Worm (Caenorhabditis elegans) whole organism, midembryonic: ENCODE data around the gene K12H6.2.

Experiments used
- T22C8.4 ChIP-seq: fragments of 200-800 bp; sonication (Bioruptor generic); IDR thresholded peaks from 2 replicates; pipeline ENCODE4 v1.3.6; 2022; ENCODE audit warnings: missing genetic modification characterization, missing compliant biosample characterization
- cog-1 ChIP-seq: sonication (generic microtip); optimal IDR thresholded peaks from 2 replicates; lab custom pipeline; 2016; ENCODE audit warnings: missing genetic modification characterization, missing compliant biosample characterization
- flt-1 ChIP-seq: fragments of 200-800 bp; sonication (Bioruptor generic); IDR thresholded peaks from 2 replicates; pipeline ENCODE4 v1.3.6; 2022; ENCODE audit warnings: missing genetic modification characterization, missing compliant biosample characterization
- klf-2 ChIP-seq: fragments of 200-800 bp; sonication (Bioruptor generic); conservative IDR thresholded peaks from 2 replicates; pipeline ENCODE4 v1.3.6; 2022; ENCODE audit warnings: missing genetic modification reagents, missing genetic modification characterization, missing compliant biosample characterization
- med-1 ChIP-seq: sonication (generic microtip); optimal IDR thresholded peaks from 2 replicates; lab custom pipeline; 2017; ENCODE audit warnings: missing genetic modification characterization, mild to moderate bottlenecking, missing compliant biosample characterization, antibody characterized with exemption, missing genetic modification reagents; ENCODE audit not compliant: insufficient read depth
- ref-1 ChIP-seq: fragments of 200-800 bp; sonication (Bioruptor generic); conservative IDR thresholded peaks from 2 replicates; pipeline ENCODE4 v1.3.6; 2022; ENCODE audit warnings: missing genetic modification reagents, missing genetic modification characterization, missing compliant biosample characterization
- tab-1 ChIP-seq: fragments of 200-800 bp; sonication (Bioruptor generic); IDR thresholded peaks from 2 replicates; pipeline ENCODE4 v1.3.6; 2022; ENCODE audit warnings: missing genetic modification characterization, missing compliant biosample characterization
- ztf-23 ChIP-seq: fragments of 200-800 bp; sonication (Bioruptor generic); IDR thresholded peaks from 2 replicates; pipeline ENCODE4 v1.3.6; 2022; ENCODE audit warnings: missing genetic modification reagents, missing genetic modification characterization, missing compliant biosample characterization
- ztf-29 ChIP-seq: fragments of 200-800 bp; sonication (Bioruptor generic); IDR thresholded peaks from 2 replicates; pipeline ENCODE4 v1.3.6; 2022; ENCODE audit warnings: missing genetic modification reagents, missing genetic modification characterization, missing compliant biosample characterization

The K12H6.2 gene

ce11 chrII:2832539-2832938 lies 17.2 kb upstream of the K12H6.2 start:
- no peak for TF ChIP-seq ztf-23 (GFP tag; lab: Robert Waterston, UW)
- TF ChIP-seq flt-1: no peak
- TF ChIP-seq tab-1 (GFP tag; lab: Robert Waterston, UW): no peak
- no peak for TF ChIP-seq T22C8.4
- TF ChIP-seq cog-1 (tag; lab: Kevin White, UChicago): no peak
- TF ChIP-seq med-1 (GFP tag; lab: Kevin White, UChicago): no peak
- no peak for TF ChIP-seq klf-2 (GFP tag; lab: Robert Waterston, UW)
- no peak for TF ChIP-seq ztf-29 (GFP tag; lab: Robert Waterston, UW)
- TF ChIP-seq ref-1 (GFP tag; lab: Robert Waterston, UW): no peak

- TF ChIP-seq ref-1 (GFP tag; lab: Robert Waterston, UW) (no peak), ztf-29 (GFP tag; lab: Robert Waterston, UW) (no peak), flt-1 (no peak), cog-1 (tag; lab: Kevin White, UChicago) (no peak), med-1 (GFP tag; lab: Kevin White, UChicago) (no peak), tab-1 (GFP tag; lab: Robert Waterston, UW) (no peak)
Measured at ce11 chrII:2832098-2832497, 16.8 kb upstream of the K12H6.2 start.

- no peak for TF ChIP-seq ztf-23 (GFP tag; lab: Robert Waterston, UW)
Measured at ce11 chrII:2831173-2831572, 15.8 kb upstream of the K12H6.2 start, which contains the start of gene K12H6.6. Gene K12H6.6 (minus strand): TSS chrII:2831233.

- TF ChIP-seq ztf-23 (GFP tag; lab: Robert Waterston, UW) (no peak), T22C8.4 (no peak), flt-1 (no peak), klf-2 (GFP tag; lab: Robert Waterston, UW) (0 out of 2 replicates have a peak, but pooled peaks have one; percentile 58), med-1 (GFP tag; lab: Kevin White, UChicago) (no peak), ref-1 (GFP tag; lab: Robert Waterston, UW) (no peak)
Measured at ce11 chrII:2830144-2830543, 14.8 kb upstream of the K12H6.2 start.

- TF ChIP-seq tab-1 (GFP tag; lab: Robert Waterston, UW) (no peak), T22C8.4 (no peak), ztf-23 (GFP tag; lab: Robert Waterston, UW) (no peak)
Measured at ce11 chrII:2829482-2829881, 14.1 kb upstream of the K12H6.2 start.

- TF ChIP-seq ztf-23 (GFP tag; lab: Robert Waterston, UW): no peak
- TF ChIP-seq klf-2 (GFP tag; lab: Robert Waterston, UW): no peak
- TF ChIP-seq tab-1 (GFP tag; lab: Robert Waterston, UW): no peak
- TF ChIP-seq cog-1 (tag; lab: Kevin White, UChicago): no peak
- TF ChIP-seq T22C8.4: no peak
- TF ChIP-seq ref-1 (GFP tag; lab: Robert Waterston, UW): no peak
- no peak for TF ChIP-seq flt-1
- TF ChIP-seq ztf-29 (GFP tag; lab: Robert Waterston, UW): no peak
- TF ChIP-seq med-1 (GFP tag; lab: Kevin White, UChicago): no peak
Measured at ce11 chrII:2827859-2828403, 12.6 kb upstream of the K12H6.2 start, which contains the start of gene K12H6.8. Gene K12H6.8 (plus strand): TSS chrII:2827896.

ce11 chrII:2826073-2826472 lies 10.7 kb upstream of the K12H6.2 start, which contains the start of gene K12H6.5:
Gene K12H6.5 (minus strand): TSS chrII:2826173.
- TF ChIP-seq ref-1 (GFP tag; lab: Robert Waterston, UW): no peak
- no peak for TF ChIP-seq flt-1

ce11 chrII:2824169-2824568 lies 8.8 kb upstream of the K12H6.2 start, which contains the start of the genes K12H6.4 and K12H6.9:
Gene K12H6.4 (minus strand): TSS chrII:2824269.
Gene K12H6.9 (plus strand): TSS chrII:2824404.
- TF ChIP-seq med-1 (GFP tag; lab: Kevin White, UChicago) (no peak), tab-1 (GFP tag; lab: Robert Waterston, UW) (no peak), ztf-23 (GFP tag; lab: Robert Waterston, UW) (no peak), ztf-29 (GFP tag; lab: Robert Waterston, UW) (no peak), T22C8.4 (no peak), flt-1 (no peak)

- TF ChIP-seq T22C8.4 (no peak), ztf-29 (GFP tag; lab: Robert Waterston, UW) (no peak), tab-1 (GFP tag; lab: Robert Waterston, UW) (no peak), cog-1 (tag; lab: Kevin White, UChicago) (no peak), klf-2 (GFP tag; lab: Robert Waterston, UW) (no peak), flt-1 (no peak), med-1 (GFP tag; lab: Kevin White, UChicago) (no peak), ztf-23 (GFP tag; lab: Robert Waterston, UW) (no peak), ref-1 (GFP tag; lab: Robert Waterston, UW) (no peak)
Measured at ce11 chrII:2822435-2822920, 7.1 kb upstream of the K12H6.2 start, which contains the start of the genes fut-4 and K12H6.10. Gene fut-4 (minus strand): TSS chrII:2822535. Gene K12H6.10 (plus strand): TSS chrII:2822870.

ce11 chrII:2816676-2817075 lies 1.3 kb upstream of the K12H6.2 start, which contains the start of gene set-13:
Gene set-13 (plus strand): TSS chrII:2816976.
- TF ChIP-seq cog-1 (tag; lab: Kevin White, UChicago) (no peak), flt-1 (no peak), ztf-23 (GFP tag; lab: Robert Waterston, UW) (no peak), klf-2 (GFP tag; lab: Robert Waterston, UW) (no peak), tab-1 (GFP tag; lab: Robert Waterston, UW) (no peak), ztf-29 (GFP tag; lab: Robert Waterston, UW) (no peak), ref-1 (GFP tag; lab: Robert Waterston, UW) (no peak), T22C8.4 (no peak), med-1 (GFP tag; lab: Kevin White, UChicago) (no peak)
